Worm (Caenorhabditis elegans) whole organism, L3 larva: Measurements from ENCODE around the gene dmd-10.

Experiments
- R02D3.7 ChIP-seq: fragments of 150-350 bp; optimal IDR thresholded peaks from 2 replicates; lab custom pipeline; 2014; ENCODE audit warnings: missing biosample characterization, missing genetic modification characterization
- daf-12 ChIP-seq: fragments of 150-350 bp; optimal IDR thresholded peaks from 2 replicates; lab custom pipeline; 2014; ENCODE audit warnings: missing biosample characterization, missing genetic modification reagents, missing genetic modification characterization
- mdl-1 ChIP-seq: fragments of 150-350 bp; optimal IDR thresholded peaks from 2 replicates; lab custom pipeline; 2014; ENCODE audit warnings: missing biosample characterization, missing genetic modification characterization
- nfya-1 ChIP-seq: sonication (generic microtip); optimal IDR thresholded peaks from 2 replicates; lab custom pipeline; 2017; ENCODE audit warnings: missing genetic modification characterization, mild to moderate bottlenecking, missing compliant biosample characterization, antibody characterized with exemption, moderate library complexity; ENCODE audit not compliant: insufficient read depth
- nhr-28 ChIP-seq: fragments of 150-350 bp; optimal IDR thresholded peaks from 2 replicates; lab custom pipeline; 2014; ENCODE audit warnings: missing biosample characterization, missing genetic modification characterization
- nhr-43 ChIP-seq: sonication (generic microtip); optimal IDR thresholded peaks from 2 replicates; lab custom pipeline; 2016; ENCODE audit warnings: mild to moderate bottlenecking, missing genetic modification characterization, missing compliant biosample characterization; ENCODE audit not compliant: poor library complexity, severe bottlenecking
- nhr-77 ChIP-seq: fragments of 150-350 bp; optimal IDR thresholded peaks from 2 replicates; lab custom pipeline; 2014; ENCODE audit warnings: missing biosample characterization, missing genetic modification characterization
- pha-4 ChIP-seq: fragments of 150-350 bp; optimal IDR thresholded peaks from 2 replicates; lab custom pipeline; 2014; ENCODE audit warnings: missing biosample characterization, missing genetic modification reagents, missing genetic modification characterization
- skn-1 ChIP-seq: fragments of 150-350 bp; optimal IDR thresholded peaks from 2 replicates; lab custom pipeline; 2014; ENCODE audit warnings: missing biosample characterization, missing genetic modification characterization
- ztf-11 ChIP-seq: fragments of 150-350 bp; optimal IDR thresholded peaks from 2 replicates; lab custom pipeline; 2014; ENCODE audit warnings: missing biosample characterization, missing genetic modification characterization

ce11 chrV:13202127-13202610 lies 34.2 kb downstream of the dmd-10 start, which contains the start of the genes col-159 and col-160:
- peak; percentile 39 for TF ChIP-seq nhr-43 (tag; lab: Kevin White, UChicago)
- no peak for TF ChIP-seq nhr-77 (tag; lab: Kevin White, UChicago)
- TF ChIP-seq skn-1 (tag; lab: Kevin White, UChicago), result no peak
- no peak for TF ChIP-seq mdl-1
- TF ChIP-seq pha-4 (tag; lab: Kevin White, UChicago), result no peak
- no peak for TF ChIP-seq daf-12
- TF ChIP-seq nfya-1 (tag; lab: Kevin White, UChicago), result no peak
- TF ChIP-seq nhr-28 (tag; lab: Kevin White, UChicago), result no peak
- no peak for TF ChIP-seq ztf-11 (tag; lab: Kevin White, UChicago)
- no peak for TF ChIP-seq R02D3.7 (tag; lab: Kevin White, UChicago)
